Worm (Caenorhabditis elegans) whole organism, L1 larva: ENCODE data around the gene T05C1.1.

Experiments used
- egl-27 ChIP-seq, 2 experiments: fragments of 150-350 bp in 1 of 2; sonication (generic microtip); optimal IDR thresholded peaks; 3 replicates each; lab custom pipeline; 2017 to 2018; ENCODE audit warnings: missing biosample characterization in 2 of 2, missing genetic modification characterization in 2 of 2, missing genetic modification reagents in 2 of 2
- fos-1 ChIP-seq: fragments of 150-350 bp; optimal IDR thresholded peaks from 2 replicates; lab custom pipeline; 2014; ENCODE audit warnings: missing biosample characterization, missing genetic modification characterization
- lsy-2 ChIP-seq, 2 experiments: fragments of 150-350 bp; optimal IDR thresholded peaks; 2 replicates each; lab custom pipeline; 2014; ENCODE audit warnings: missing biosample characterization in 2 of 2, missing genetic modification characterization in 2 of 2
- nhr-11 ChIP-seq: fragments of 150-350 bp; optimal IDR thresholded peaks from 2 replicates; lab custom pipeline; 2014; ENCODE audit warnings: missing biosample characterization, missing genetic modification characterization
- unc-62 ChIP-seq: fragments of 150-350 bp; optimal IDR thresholded peaks from 2 replicates; lab custom pipeline; 2014; ENCODE audit warnings: missing biosample characterization, missing genetic modification reagents, missing genetic modification characterization

- TF ChIP-seq lsy-2 (tag; optimal IDR thresholded peaks at IDR 0.05; lab: Kevin White, UChicago) (no peak), fos-1 (tag; lab: Kevin White, UChicago) (no peak), unc-62 (GFP tag; lab: Kevin White, UChicago) (no peak), nhr-11 (tag; lab: Kevin White, UChicago) (no peak), egl-27 (tag; optimal IDR thresholded peaks at IDR 0.05; lab: Kevin White, UChicago) (no peak)
Observed at ce11 chrII:4482021-4482420, 3.6 kb downstream of the T05C1.1 start, which contains the start of gene T05C1.2.
